Worm (Caenorhabditis elegans): Measurements from ENCODE around the gene F58H7.1.

- no peak for TF ChIP-seq lim-6 (tag; optimal IDR thresholded peaks at IDR 0.05)
- no peak for TF ChIP-seq elt-4 (tag; optimal IDR thresholded peaks at IDR 0.05)
Measured at ce11 chrIV:924323-924932, 11.2 kb downstream of the F58H7.1 start, which contains the start of gene lgc-30.
